Fruit fly (Drosophila melanogaster) whole organism, prepupa: Measurements from ENCODE around the gene Gr9a.

ENCODE experiments used
- CG10631 ChIP-seq: fragments of 200-800 bp; sonication (Bioruptor generic); optimal IDR thresholded peaks from 2 replicates; lab custom pipeline; 2016; ENCODE audit warnings: missing biosample characterization, missing genetic modification characterization
- CG1621 ChIP-seq: fragments of 200-800 bp; sonication (Bioruptor generic); optimal IDR thresholded peaks from 3 replicates; lab custom pipeline; 2018; ENCODE audit warnings: missing biosample characterization, mild to moderate bottlenecking, missing genetic modification characterization
- CG6276 ChIP-seq: fragments of 200-800 bp; sonication (Bioruptor generic); optimal IDR thresholded peaks from 2 replicates; lab custom pipeline; 2017; ENCODE audit warnings: missing biosample characterization, mild to moderate bottlenecking, missing genetic modification characterization
- Met ChIP-seq: fragments of 200-800 bp; sonication (Bioruptor generic); optimal IDR thresholded peaks from 3 replicates; lab custom pipeline; 2016; ENCODE audit warnings: missing biosample characterization, missing genetic modification characterization
- acj6 ChIP-seq: fragments of 200-800 bp; sonication (Bioruptor generic); optimal IDR thresholded peaks from 3 replicates; lab custom pipeline; 2016; ENCODE audit warnings: missing biosample characterization, missing genetic modification characterization
- dac ChIP-seq: fragments of 200-800 bp; sonication (Bioruptor generic); optimal IDR thresholded peaks from 2 replicates; lab custom pipeline; 2017; ENCODE audit warnings: missing biosample characterization, mild to moderate bottlenecking, missing genetic modification characterization

DNA sequence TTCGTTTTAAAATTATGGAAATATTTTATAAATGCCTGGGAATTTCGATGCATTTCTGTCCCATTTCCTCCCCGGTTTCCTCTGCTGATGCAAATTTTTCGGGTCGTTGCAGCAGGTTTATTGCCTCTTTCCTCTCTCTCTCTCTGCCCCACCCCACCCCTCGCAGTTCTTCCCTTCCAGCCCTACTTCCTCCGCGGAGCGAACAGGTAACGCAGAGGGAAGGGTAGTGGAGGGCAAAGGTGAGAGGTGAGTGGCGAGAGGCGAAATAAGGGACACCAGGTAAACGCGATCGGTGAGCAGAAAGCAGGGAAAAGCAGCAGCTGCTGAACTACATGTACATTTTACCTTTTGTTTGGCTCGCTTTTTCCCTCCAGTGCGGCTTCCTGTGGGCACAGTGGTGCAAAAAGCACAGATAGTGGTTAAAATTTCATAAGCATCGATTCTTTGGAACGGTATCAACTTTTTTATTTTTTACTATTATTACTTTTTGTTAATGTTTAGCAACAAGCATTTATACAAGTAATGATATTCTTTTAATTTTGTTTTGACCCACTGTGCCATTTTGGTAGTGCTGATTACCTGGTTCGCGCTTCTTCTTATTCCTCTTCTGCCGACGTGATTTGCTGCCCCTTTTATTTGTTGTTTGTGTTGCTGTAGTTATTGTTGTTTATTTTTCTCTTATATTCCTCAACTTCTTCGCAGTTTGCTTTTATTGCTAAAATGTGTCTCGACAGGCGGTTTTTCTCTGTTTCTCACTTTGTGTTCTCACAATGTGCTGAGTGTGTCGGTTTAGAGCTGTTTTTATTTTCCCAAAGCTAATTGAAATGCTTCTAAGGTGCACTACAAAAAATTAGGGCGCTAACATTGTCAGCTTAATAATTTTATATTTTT lies 26.8 kb downstream of the Gr9a start:
- TF ChIP-seq Met (GFP tag; lab: Kevin White, UChicago) (peak; percentile 88), CG10631 (GFP tag; lab: Kevin White, UChicago) (peak; percentile 77), CG1621 (tag; lab: Kevin White, UChicago) (peak; percentile 76), acj6 (GFP tag; lab: Kevin White, UChicago) (peak; percentile 76), dac (GFP tag; lab: Kevin White, UChicago) (peak; percentile 42), CG6276 (peak; percentile 53)
